Fruit fly (Drosophila melanogaster): ENCODE data around the gene Sr-CIV.

Sr-CIV gene

DNA sequence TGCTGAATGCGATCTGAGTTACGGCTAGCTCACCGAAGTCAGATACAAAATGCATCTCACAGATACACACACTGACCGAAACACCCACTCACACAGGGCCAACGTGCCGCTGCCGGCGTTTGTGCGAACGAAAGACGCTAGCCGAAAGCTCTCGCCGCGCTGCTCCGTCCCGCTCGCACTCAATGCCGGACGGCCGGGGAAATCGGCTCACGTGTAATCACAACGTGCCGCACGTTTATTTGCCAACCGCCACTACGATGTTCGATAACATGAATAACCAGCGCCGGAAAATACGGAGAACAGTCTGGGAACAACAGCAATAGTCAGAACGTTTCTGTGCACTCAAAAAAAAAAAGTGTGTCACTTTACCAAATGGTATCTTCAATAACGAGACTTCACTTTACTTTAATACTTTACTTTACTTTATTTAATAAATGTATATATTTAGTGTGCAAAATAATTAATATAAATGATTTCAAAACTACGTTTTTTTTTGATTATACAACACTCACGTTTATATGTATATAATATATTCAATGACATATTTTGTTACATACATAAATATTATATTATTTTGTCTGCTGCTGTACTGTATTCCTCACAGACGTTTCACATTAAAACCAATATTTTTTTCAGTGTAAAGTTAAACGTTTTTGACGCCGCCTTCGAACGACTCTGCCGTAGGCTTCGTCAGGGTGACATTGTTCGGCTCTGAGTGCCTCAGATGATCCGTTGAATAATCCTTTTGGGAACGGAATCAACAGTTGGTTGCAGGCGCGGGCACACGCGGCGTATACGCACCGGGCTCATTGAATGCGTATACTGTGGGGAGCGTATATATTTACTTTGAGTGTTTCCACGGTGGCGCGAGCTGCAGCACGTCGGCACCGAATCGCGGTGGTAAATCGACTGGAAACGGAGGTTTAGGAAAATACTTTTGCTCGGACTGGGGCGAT lies 16.4 kb downstream of the Sr-CIV start, which contains the start of gene tim (continued):
- TF ChIP-seq CG12942 (GFP tag; optimal IDR thresholded peaks at IDR 0.05) = peak; percentile 44
- peak; percentile 46 for TF ChIP-seq ATbp (GFP tag; optimal IDR thresholded peaks at IDR 0.05)
- peak; percentile 91 for TF ChIP-seq sr (GFP tag; IDR thresholded peaks at IDR 0.05)
- TF ChIP-seq ci (GFP tag; IDR thresholded peaks at IDR 0.05) = peak; percentile 67; the same call in 2 of the 3 replicates
- 0 out of 2 replicates have a peak, but pooled peaks have one; percentile 42 for TF ChIP-seq HLH3B (GFP tag; IDR thresholded peaks at IDR 0.05)
- TF ChIP-seq CG4820 (GFP tag; optimal IDR thresholded peaks at IDR 0.05) = no peak
- TF ChIP-seq Dbx (GFP tag; IDR thresholded peaks at IDR 0.05) = 0 out of 3 replicates have a peak, but pooled peaks have one; percentile 7
- no peak for TF ChIP-seq CG10274 (GFP tag; optimal IDR thresholded peaks at IDR 0.05)
- no peak for TF ChIP-seq CG11247 (GFP tag; IDR thresholded peaks at IDR 0.05)
- TF ChIP-seq ap (GFP tag; IDR thresholded peaks at IDR 0.05) = 0 out of 2 replicates have a peak, but pooled peaks have one; percentile 14
- no peak for TF ChIP-seq insv (GFP tag; optimal IDR thresholded peaks at IDR 0.05)
- TF ChIP-seq CG7372 (GFP tag; IDR thresholded peaks at IDR 0.05) = peak; percentile 54
- no peak for TF ChIP-seq slp2 (GFP tag; optimal IDR thresholded peaks at IDR 0.05)
- TF ChIP-seq CG6689 (GFP tag; IDR thresholded peaks at IDR 0.05) = 0 out of 2 replicates have a peak, but pooled peaks have one; percentile 9
- no peak for TF ChIP-seq D (optimal IDR thresholded peaks at IDR 0.05)
- peak; percentile 29 for TF ChIP-seq D (GFP tag; optimal IDR thresholded peaks at IDR 0.05)
- no peak for TF ChIP-seq Awh (GFP tag; IDR thresholded peaks at IDR 0.05)
- TF ChIP-seq Drgx (GFP tag; IDR thresholded peaks at IDR 0.05) = peak; percentile 13; the same call in 1 of the 2 replicates
- no peak for TF ChIP-seq lov (optimal IDR thresholded peaks at IDR 0.05)
- no peak for TF ChIP-seq lov (GFP tag; IDR thresholded peaks at IDR 0.05)
- TF ChIP-seq gt (GFP tag; IDR thresholded peaks at IDR 0.05) = no peak
- TF ChIP-seq CG18011 (GFP tag; optimal IDR thresholded peaks at IDR 0.05) = no peak
- peak; percentile 46 for TF ChIP-seq vvl (GFP tag; IDR thresholded peaks at IDR 0.05)
- no peak for TF ChIP-seq wdn (GFP tag; IDR thresholded peaks at IDR 0.05)
- TF ChIP-seq CG2875 (GFP tag; optimal IDR thresholded peaks at IDR 0.05) = peak; percentile 5
- TF ChIP-seq CG30431 (GFP tag; optimal IDR thresholded peaks at IDR 0.05) = no peak
- TF ChIP-seq nau (GFP tag; optimal IDR thresholded peaks at IDR 0.05) = no peak
- peak; percentile 66 for TF ChIP-seq PHDP (tag; optimal IDR thresholded peaks at IDR 0.05)
- TF ChIP-seq nmo (GFP tag; optimal IDR thresholded peaks at IDR 0.05) = peak; percentile 59
- no peak for TF ChIP-seq pb (GFP tag; optimal IDR thresholded peaks at IDR 0.05)
- no peak for TF ChIP-seq CG15696 (tag; optimal IDR thresholded peaks at IDR 0.05)
- TF ChIP-seq CG3726 (GFP tag; IDR thresholded peaks at IDR 0.05) = no peak
- no peak for TF ChIP-seq amos (GFP tag; IDR thresholded peaks at IDR 0.05; ENCODE audit: partially characterized antibody)
- TF ChIP-seq kah (GFP tag; optimal IDR thresholded peaks at IDR 0.05) = peak; percentile 75
- TF ChIP-seq CG9437 (GFP tag; optimal IDR thresholded peaks at IDR 0.05) = peak; percentile 73
- peak; percentile 48 for TF ChIP-seq CG18262 (tag; optimal IDR thresholded peaks at IDR 0.05)
- no peak for TF ChIP-seq CG34224 (GFP tag; IDR thresholded peaks at IDR 0.05; ENCODE audit: partially characterized antibody)
- TF ChIP-seq CG7786 (GFP tag; optimal IDR thresholded peaks at IDR 0.05) = no peak
- no peak for TF ChIP-seq CG17802 (tag; optimal IDR thresholded peaks at IDR 0.05)
- no peak for TF ChIP-seq Hmr (GFP tag; optimal IDR thresholded peaks at IDR 0.05)
- no peak for TF ChIP-seq Usf (GFP tag; optimal IDR thresholded peaks at IDR 0.05)
- TF ChIP-seq ase (GFP tag; IDR thresholded peaks at IDR 0.05) = no peak
- TF ChIP-seq jing (GFP tag; optimal IDR thresholded peaks at IDR 0.05) = no peak
- TF ChIP-seq CG15514 (GFP tag; optimal IDR thresholded peaks at IDR 0.05) = peak; percentile 20
- TF ChIP-seq CG15479 (GFP tag; optimal IDR thresholded peaks at IDR 0.05) = no peak
- TF ChIP-seq Xrp1 (GFP tag; IDR thresholded peaks at IDR 0.05) = 0 out of 2 replicates have a peak, but pooled peaks have one; percentile 16
- TF ChIP-seq D19A (tag; optimal IDR thresholded peaks at IDR 0.05) = no peak
- peak; percentile 40 for TF ChIP-seq CG12659 (GFP tag; optimal IDR thresholded peaks at IDR 0.05)
- TF ChIP-seq CG6791 (GFP tag; IDR thresholded peaks at IDR 0.05; ENCODE audit: partially characterized antibody) = no peak

Measured in whole organism, embryonic.